Worm (Caenorhabditis elegans): ENCODE measurements around the gene K08E5.1.

DNA sequence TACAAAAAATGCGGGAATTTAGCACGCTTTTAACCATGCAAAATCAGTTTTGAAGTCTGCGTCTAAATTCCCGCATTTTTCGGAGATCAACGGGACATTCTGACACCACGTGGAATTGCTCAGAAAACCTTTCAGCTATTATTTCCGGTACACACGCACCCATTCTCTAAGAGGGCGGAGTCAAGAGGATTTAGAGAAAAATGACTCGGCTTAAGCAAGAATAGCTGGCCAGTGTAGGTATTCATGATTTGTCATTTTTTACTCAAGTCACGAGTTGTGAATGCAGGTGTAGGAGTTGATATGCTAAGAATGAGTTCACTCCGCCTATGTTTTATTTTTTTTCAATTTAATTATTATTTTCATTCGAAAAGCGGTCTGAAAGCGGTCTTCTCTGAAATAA, 4.1 kb upstream of the K08E5.1 start:
- TF ChIP-seq F13C5.2 (tag; optimal IDR thresholded peaks at IDR 0.05): no peak
- TF ChIP-seq hnd-1 (tag; optimal IDR thresholded peaks at IDR 0.05): no peak
